Worm (Caenorhabditis elegans): ENCODE results near the gene Y73B6BL.44.

The Y73B6BL.44 gene

ce11 chrIV:6473140-6473539 is 20.3 kb upstream of the Y73B6BL.44 start, which contains the start of gene Y73B6BL.27:
Y73B6BL.27 (minus strand) TSS chrIV:6473240.
- TF ChIP-seq egl-27 (tag; optimal IDR thresholded peaks at IDR 0.05) = no peak
- no peak for TF ChIP-seq lin-11 (tag; optimal IDR thresholded peaks at IDR 0.05)
- TF ChIP-seq nhr-25 (tag; optimal IDR thresholded peaks at IDR 0.05) = no peak
- TF ChIP-seq ceh-82 (tag; optimal IDR thresholded peaks at IDR 0.05) = no peak
- no peak for TF ChIP-seq sma-3 (GFP tag; optimal IDR thresholded peaks at IDR 0.05)
- TF ChIP-seq nhr-6 (tag; optimal IDR thresholded peaks at IDR 0.05) = no peak
- TF ChIP-seq unc-55 (GFP tag; optimal IDR thresholded peaks at IDR 0.05) = no peak
- no peak for TF ChIP-seq nhr-10 (tag; optimal IDR thresholded peaks at IDR 0.05)
- TF ChIP-seq elt-1 (tag; optimal IDR thresholded peaks at IDR 0.05) = no peak

DNA sequence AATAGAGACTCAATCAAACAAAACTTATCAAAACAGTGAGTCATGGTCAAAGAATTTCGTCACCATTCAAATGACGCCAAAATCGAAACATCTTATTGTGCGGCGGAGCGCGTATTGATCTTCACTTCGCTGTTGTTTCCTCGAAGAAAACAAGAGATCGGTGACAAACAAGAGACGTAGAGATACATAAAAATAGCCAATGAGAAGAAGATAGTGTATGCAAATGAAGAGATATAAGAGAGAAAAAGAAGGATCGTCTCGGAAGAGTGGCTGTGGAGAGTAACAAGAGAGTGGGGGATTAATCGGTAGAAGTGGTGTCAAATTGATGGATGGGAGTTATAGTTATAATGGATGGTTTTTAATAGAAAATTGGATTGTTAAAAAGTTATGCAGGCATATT is 18.6 kb upstream of the Y73B6BL.44 start:
- TF ChIP-seq F13H6.1 (tag; optimal IDR thresholded peaks at IDR 0.05) (peak; percentile 16), fos-1 (tag; optimal IDR thresholded peaks at IDR 0.05) (peak; percentile 56), zag-1 (tag; optimal IDR thresholded peaks at IDR 0.05) (peak; percentile 38), lin-13 (GFP tag; optimal IDR thresholded peaks at IDR 0.05) (no peak), mab-5 (tag; optimal IDR thresholded peaks at IDR 0.05) (peak; percentile 76), blmp-1 (tag; optimal IDR thresholded peaks at IDR 0.05; ENCODE audit: insufficient read depth) (no peak), elt-3 (tag; optimal IDR thresholded peaks at IDR 0.05) (no peak), lsy-2 (tag; optimal IDR thresholded peaks at IDR 0.05) (peak in 1 of 2 experiments; percentile 71), C34F6.9 (tag; optimal IDR thresholded peaks at IDR 0.05) (peak; percentile 83), crh-2 (tag; optimal IDR thresholded peaks at IDR 0.05) (peak; percentile 54), nhr-21 (tag; optimal IDR thresholded peaks at IDR 0.05) (peak; percentile 30), sem-4 (tag; optimal IDR thresholded peaks at IDR 0.05) (no peak), egl-27 (tag; optimal IDR thresholded peaks at IDR 0.05) (peak; percentile 37), gmeb-1 (tag; optimal IDR thresholded peaks at IDR 0.05) (no peak), unc-39 (tag; optimal IDR thresholded peaks at IDR 0.05) (no peak), nhr-237 (tag; optimal IDR thresholded peaks at IDR 0.05) (no peak), sma-9 (GFP tag; optimal IDR thresholded peaks at IDR 0.05) (peak; percentile 55), sma-9 (tag; optimal IDR thresholded peaks at IDR 0.05) (no peak), sma-3 (GFP tag; optimal IDR thresholded peaks at IDR 0.05) (peak; percentile 16), nhr-129 (tag; optimal IDR thresholded peaks at IDR 0.05) (peak; percentile 44), unc-55 (GFP tag; optimal IDR thresholded peaks at IDR 0.05) (peak; percentile 89)

DNA sequence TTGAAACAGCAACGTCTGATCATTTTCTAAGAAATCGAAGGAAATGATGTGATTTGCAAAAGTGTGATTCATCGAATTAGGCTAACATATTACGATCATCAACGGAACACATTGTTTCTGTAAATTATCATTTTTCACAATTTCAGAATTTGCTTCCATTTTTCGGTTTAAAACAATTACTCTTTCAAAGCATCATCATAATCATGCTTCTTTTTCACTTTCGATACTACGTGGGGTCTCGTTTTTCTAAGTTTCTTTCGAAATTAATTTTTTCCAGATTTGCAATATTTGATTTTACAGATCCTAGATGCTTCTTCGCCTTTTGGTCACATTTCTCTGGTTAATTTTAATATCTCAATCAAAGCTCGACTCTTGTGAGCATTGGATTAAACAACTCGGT is 13.2 kb upstream of the Y73B6BL.44 start, which contains the start of gene tyr-6:
Gene tyr-6, plus strand, starts transcription at position 301 of the 400 bp plus-strand sequence.
- no peak for TF ChIP-seq blmp-1 (tag; optimal IDR thresholded peaks at IDR 0.05; ENCODE audit: insufficient read depth)
- no peak for TF ChIP-seq lin-39 (tag; optimal IDR thresholded peaks at IDR 0.05)
- TF ChIP-seq crh-2 (tag; optimal IDR thresholded peaks at IDR 0.05) = no peak
- TF ChIP-seq nhr-6 (tag; optimal IDR thresholded peaks at IDR 0.05) = no peak
- no peak for TF ChIP-seq zag-1 (tag; optimal IDR thresholded peaks at IDR 0.05)
- TF ChIP-seq gmeb-1 (tag; optimal IDR thresholded peaks at IDR 0.05) = no peak
- no peak for TF ChIP-seq Y55F3AM.14 (GFP tag; optimal IDR thresholded peaks at IDR 0.05)
- TF ChIP-seq fos-1 (tag; optimal IDR thresholded peaks at IDR 0.05) = no peak
- no peak for TF ChIP-seq nhr-10 (tag; optimal IDR thresholded peaks at IDR 0.05)
- no peak for TF ChIP-seq ztf-11 (tag; optimal IDR thresholded peaks at IDR 0.05)
- TF ChIP-seq ceh-16 (tag; optimal IDR thresholded peaks at IDR 0.05) = no peak
- TF ChIP-seq nhr-11 (tag; optimal IDR thresholded peaks at IDR 0.05) = no peak
- TF ChIP-seq elt-3 (tag; optimal IDR thresholded peaks at IDR 0.05) = no peak
- TF ChIP-seq F13H6.1 (tag; optimal IDR thresholded peaks at IDR 0.05) = no peak
- TF ChIP-seq aly-2 (tag; optimal IDR thresholded peaks at IDR 0.05) = no peak
- TF ChIP-seq nhr-12 (tag; optimal IDR thresholded peaks at IDR 0.05) = no peak
- TF ChIP-seq nhr-129 (tag; optimal IDR thresholded peaks at IDR 0.05) = no peak
- TF ChIP-seq ztf-1 (GFP tag; conservative IDR thresholded peaks at IDR 0.05) = no peak
- no peak for TF ChIP-seq mab-5 (tag; optimal IDR thresholded peaks at IDR 0.05)
- TF ChIP-seq alr-1 (tag; optimal IDR thresholded peaks at IDR 0.05) = no peak

DNA sequence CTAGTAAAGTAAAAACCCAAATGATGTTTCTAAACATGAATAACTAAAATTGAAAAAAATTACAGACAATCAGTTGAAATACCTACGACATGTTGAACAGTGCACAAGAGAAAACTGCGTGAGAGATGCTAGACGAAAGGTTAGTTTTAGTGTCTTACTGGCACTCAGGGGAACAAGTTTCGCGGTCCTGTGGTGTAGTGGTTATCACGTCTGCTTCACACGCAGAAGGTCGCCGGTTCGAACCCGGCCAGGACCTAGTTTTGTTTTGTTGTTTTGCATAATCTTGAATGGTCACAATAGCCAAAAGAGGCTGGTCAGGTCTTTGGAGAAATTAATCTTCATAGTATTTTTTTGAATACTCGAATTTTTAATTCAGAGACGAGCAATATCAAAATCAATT is 12.4 kb upstream of the Y73B6BL.44 start:
- TF ChIP-seq skn-1 (tag; optimal IDR thresholded peaks at IDR 0.05) (no peak), elt-1 (tag; optimal IDR thresholded peaks at IDR 0.05) (no peak), lin-39 (tag; optimal IDR thresholded peaks at IDR 0.05) (no peak), dmd-4 (tag; optimal IDR thresholded peaks at IDR 0.05) (no peak), nhr-129 (tag; optimal IDR thresholded peaks at IDR 0.05) (peak; percentile 42), mbf-1 (tag; optimal IDR thresholded peaks at IDR 0.05) (no peak), unc-55 (GFP tag; optimal IDR thresholded peaks at IDR 0.05) (no peak), gmeb-1 (tag; optimal IDR thresholded peaks at IDR 0.05) (peak; percentile 34), lin-11 (tag; optimal IDR thresholded peaks at IDR 0.05) (no peak), crh-2 (tag; optimal IDR thresholded peaks at IDR 0.05) (peak; percentile 25), ceh-16 (tag; optimal IDR thresholded peaks at IDR 0.05) (no peak), Y55F3AM.14 (GFP tag; optimal IDR thresholded peaks at IDR 0.05) (peak; percentile 28), F13H6.1 (tag; optimal IDR thresholded peaks at IDR 0.05) (no peak), sma-9 (GFP tag; optimal IDR thresholded peaks at IDR 0.05) (peak; percentile 55), sma-9 (tag; optimal IDR thresholded peaks at IDR 0.05) (no peak), blmp-1 (tag; optimal IDR thresholded peaks at IDR 0.05; ENCODE audit: insufficient read depth) (no peak), fos-1 (tag; optimal IDR thresholded peaks at IDR 0.05) (peak; percentile 56), lin-13 (GFP tag; optimal IDR thresholded peaks at IDR 0.05) (no peak), mdl-1 (tag; optimal IDR thresholded peaks at IDR 0.05) (no peak), aly-2 (tag; optimal IDR thresholded peaks at IDR 0.05) (no peak), sma-3 (GFP tag; optimal IDR thresholded peaks at IDR 0.05) (peak; percentile 32), nhr-25 (tag; optimal IDR thresholded peaks at IDR 0.05) (no peak), sem-4 (tag; optimal IDR thresholded peaks at IDR 0.05) (no peak)
